Worm (Caenorhabditis elegans): ENCODE results near the gene T14B4.5.

Gene T14B4.5

ce11 chrII:6713832-6714342 is 2.8 kb upstream of the T14B4.5 start, which contains the start of gene dpy-2:
TSS of gene dpy-2 (plus strand) at chrII:6714292.
- TF ChIP-seq nhr-21 (tag; optimal IDR thresholded peaks at IDR 0.05) (peak; percentile 44), nhr-23 (tag; optimal IDR thresholded peaks at IDR 0.05) (no peak), blmp-1 (tag; optimal IDR thresholded peaks at IDR 0.05; ENCODE audit: insufficient read depth) (peak; percentile 67)

- no peak for TF ChIP-seq gmeb-1 (tag; optimal IDR thresholded peaks at IDR 0.05)
- peak; percentile 59 for TF ChIP-seq sma-9 (GFP tag; optimal IDR thresholded peaks at IDR 0.05)
- no peak for TF ChIP-seq sma-9 (tag; optimal IDR thresholded peaks at IDR 0.05)
- no peak for TF ChIP-seq sem-4 (tag; optimal IDR thresholded peaks at IDR 0.05)
- peak; percentile 42 for TF ChIP-seq nhr-21 (tag; optimal IDR thresholded peaks at IDR 0.05)
These were observed 810 bp upstream of the T14B4.5 start for ce11 chrII:6715853-6716252.

ce11 chrII:6718221-6718620 is 1.6 kb downstream of the T14B4.5 start, which contains the start of gene tsp-10:
TSS of gene tsp-10 (plus strand) at chrII:6718586.
- no peak for TF ChIP-seq ztf-1 (GFP tag; conservative IDR thresholded peaks at IDR 0.05)
- TF ChIP-seq ceh-82 (tag; optimal IDR thresholded peaks at IDR 0.05), result no peak
- no peak for TF ChIP-seq unc-55 (GFP tag; optimal IDR thresholded peaks at IDR 0.05)
- TF ChIP-seq nhr-129 (tag; optimal IDR thresholded peaks at IDR 0.05), result no peak
- TF ChIP-seq aly-2 (tag; optimal IDR thresholded peaks at IDR 0.05), result no peak

- TF ChIP-seq aly-2 (tag; optimal IDR thresholded peaks at IDR 0.05) (no peak), crh-2 (tag; optimal IDR thresholded peaks at IDR 0.05) (peak; percentile 30), ztf-11 (tag; optimal IDR thresholded peaks at IDR 0.05) (no peak), gmeb-1 (tag; optimal IDR thresholded peaks at IDR 0.05) (peak; percentile 26), sma-9 (GFP tag; optimal IDR thresholded peaks at IDR 0.05) (peak; percentile 11), sma-9 (tag; optimal IDR thresholded peaks at IDR 0.05) (no peak), snpc-4 (tag; optimal IDR thresholded peaks at IDR 0.05) (peak; percentile 17), zag-1 (tag; optimal IDR thresholded peaks at IDR 0.05) (no peak), nhr-129 (tag; optimal IDR thresholded peaks at IDR 0.05) (peak; percentile 54), C34F6.9 (tag; optimal IDR thresholded peaks at IDR 0.05) (peak; percentile 23), lsy-2 (tag; optimal IDR thresholded peaks at IDR 0.05) (peak in 1 of 2 experiments; percentile 39), ztf-4 (tag; optimal IDR thresholded peaks at IDR 0.05) (no peak), lin-13 (GFP tag; optimal IDR thresholded peaks at IDR 0.05) (peak; percentile 14), mbf-1 (tag; optimal IDR thresholded peaks at IDR 0.05) (no peak), F13H6.1 (tag; optimal IDR thresholded peaks at IDR 0.05) (peak; percentile 3)
These were observed 4.9 kb downstream of the T14B4.5 start for ce11 chrII:6721581-6721980.

- TF ChIP-seq ztf-4 (tag; optimal IDR thresholded peaks at IDR 0.05) (no peak), mab-5 (tag; optimal IDR thresholded peaks at IDR 0.05) (no peak)
These were observed 10.2 kb downstream of the T14B4.5 start for ce11 chrII:6726814-6727213.

- TF ChIP-seq C34F6.9 (tag; optimal IDR thresholded peaks at IDR 0.05), result peak; percentile 45
- no peak for TF ChIP-seq lin-13 (GFP tag; optimal IDR thresholded peaks at IDR 0.05)
- peak; percentile 23 for TF ChIP-seq zag-1 (tag; optimal IDR thresholded peaks at IDR 0.05)
- no peak for TF ChIP-seq nhr-10 (tag; optimal IDR thresholded peaks at IDR 0.05)
- peak in 1 of 2 experiments; percentile 8 for TF ChIP-seq lsy-2 (tag; optimal IDR thresholded peaks at IDR 0.05)
- no peak for TF ChIP-seq nhr-25 (tag; optimal IDR thresholded peaks at IDR 0.05)
- TF ChIP-seq egl-27 (tag; optimal IDR thresholded peaks at IDR 0.05), result no peak
- TF ChIP-seq unc-55 (GFP tag; optimal IDR thresholded peaks at IDR 0.05), result peak; percentile 51
- no peak for TF ChIP-seq F13H6.1 (tag; optimal IDR thresholded peaks at IDR 0.05)
- TF ChIP-seq snpc-4 (tag; optimal IDR thresholded peaks at IDR 0.05), result peak; percentile 4
- peak; percentile 18 for TF ChIP-seq nhr-129 (tag; optimal IDR thresholded peaks at IDR 0.05)
These were observed 12.7 kb downstream of the T14B4.5 start, which contains the start of gene T14B4.8 for ce11 chrII:6729331-6729730. TSS of gene T14B4.8 (minus strand) at chrII:6729390.

- TF ChIP-seq ztf-1 (GFP tag; conservative IDR thresholded peaks at IDR 0.05), result no peak
- TF ChIP-seq aly-2 (tag; optimal IDR thresholded peaks at IDR 0.05), result no peak
- no peak for TF ChIP-seq lin-13 (GFP tag; optimal IDR thresholded peaks at IDR 0.05)
- no peak for TF ChIP-seq ZK546.5 (tag; optimal IDR thresholded peaks at IDR 0.05)
- no peak for TF ChIP-seq mab-5 (tag; optimal IDR thresholded peaks at IDR 0.05)
- TF ChIP-seq fos-1 (tag; optimal IDR thresholded peaks at IDR 0.05), result no peak
- TF ChIP-seq elt-3 (tag; optimal IDR thresholded peaks at IDR 0.05), result no peak
These were observed 17.1 kb downstream of the T14B4.5 start, which contains the start of gene T14B4.9 for ce11 chrII:6733718-6734117. TSS of gene T14B4.9 (minus strand) at chrII:6733818.
